Worm (Caenorhabditis elegans) whole organism, midembryonic: Measurements from ENCODE around the gene trmt-10A.

Source experiments
- T22C8.4 ChIP-seq: fragments of 200-800 bp; sonication (Bioruptor generic); IDR thresholded peaks from 2 replicates; pipeline ENCODE4 v1.3.6; 2022; ENCODE audit warnings: missing genetic modification characterization, missing compliant biosample characterization
- cog-1 ChIP-seq: sonication (generic microtip); optimal IDR thresholded peaks from 2 replicates; lab custom pipeline; 2016; ENCODE audit warnings: missing genetic modification characterization, missing compliant biosample characterization
- flt-1 ChIP-seq: fragments of 200-800 bp; sonication (Bioruptor generic); IDR thresholded peaks from 2 replicates; pipeline ENCODE4 v1.3.6; 2022; ENCODE audit warnings: missing genetic modification characterization, missing compliant biosample characterization
- tab-1 ChIP-seq: fragments of 200-800 bp; sonication (Bioruptor generic); IDR thresholded peaks from 2 replicates; pipeline ENCODE4 v1.3.6; 2022; ENCODE audit warnings: missing genetic modification characterization, missing compliant biosample characterization
- ztf-23 ChIP-seq: fragments of 200-800 bp; sonication (Bioruptor generic); IDR thresholded peaks from 2 replicates; pipeline ENCODE4 v1.3.6; 2022; ENCODE audit warnings: missing genetic modification reagents, missing genetic modification characterization, missing compliant biosample characterization

ce11 chrIV:9884257-9884656, 47.8 kb downstream of the trmt-10A start, which contains the start of the genes prp-18 and mccc-1:
- no peak for TF ChIP-seq T22C8.4 (GFP tag; lab: Robert Waterston, UW)
- TF ChIP-seq ztf-23 (GFP tag; lab: Robert Waterston, UW), result no peak
- no peak for TF ChIP-seq flt-1 (GFP tag; lab: Robert Waterston, UW)
- no peak for TF ChIP-seq cog-1 (tag; lab: Kevin White, UChicago)
- no peak for TF ChIP-seq tab-1 (GFP tag; lab: Robert Waterston, UW)
